Worm (Caenorhabditis elegans) whole organism, L1 larva: ENCODE data around the gene clec-175.
A peak's percentile ranks its signal among the peaks of the same experiment; 100 is the strongest.

Experiments
- C16A3.4 ChIP-seq: fragments of 150-350 bp; optimal IDR thresholded peaks from 2 replicates; lab custom pipeline; 2014; ENCODE audit warnings: missing biosample characterization, missing genetic modification characterization
- C34B4.2 ChIP-seq: sonication (generic microtip); optimal IDR thresholded peaks from 2 replicates; lab custom pipeline; 2017; ENCODE audit warnings: mild to moderate bottlenecking, missing genetic modification characterization, missing compliant biosample characterization
- alr-1 ChIP-seq: fragments of 200-800 bp; sonication (Bioruptor generic); optimal IDR thresholded peaks from 2 replicates; lab custom pipeline; 2018; ENCODE audit warnings: borderline replicate concordance, mild to moderate bottlenecking, missing genetic modification characterization, missing compliant biosample characterization
- ama-1 ChIP-seq: fragments of 150-350 bp; optimal IDR thresholded peaks from 2 replicates; lab custom pipeline; 2014
- blmp-1 ChIP-seq: fragments of 150-350 bp; optimal IDR thresholded peaks from 2 replicates; lab custom pipeline; 2014; ENCODE audit warnings: missing biosample characterization, missing genetic modification characterization
- ceh-8 ChIP-seq: fragments of 200-800 bp; sonication (Bioruptor generic); optimal IDR thresholded peaks from 2 replicates; lab custom pipeline; 2018; ENCODE audit warnings: mild to moderate bottlenecking, missing genetic modification characterization, moderate library complexity, missing compliant biosample characterization
- ceh-88 ChIP-seq: fragments of 200-800 bp; sonication (Bioruptor generic); IDR thresholded peaks from 2 replicates; pipeline ENCODE4 v1.3.6; 2022; ENCODE audit warnings: missing genetic modification characterization, missing compliant biosample characterization
- dpl-1 ChIP-seq, 3 experiments: fragments of 150-350 bp in 2 of 3; sonication (generic microtip) in 1 of 3; optimal IDR thresholded peaks; 2 replicates each; lab custom pipeline; 2014 to 2017; ENCODE audit warnings: missing biosample characterization in 3 of 3, missing genetic modification characterization in 3 of 3, missing genetic modification reagents in 3 of 3
- efl-1 ChIP-seq, 4 experiments: fragments of 150-350 bp; optimal IDR thresholded peaks in 3 of 4; peaks in 1 of 4; 1 replicate in 1 of 4; 2 replicates in 3 of 4; lab custom pipeline; 2014; ENCODE audit warnings: missing biosample characterization in 2 of 4, missing genetic modification characterization in 2 of 4, missing genetic modification reagents in 2 of 4
- egl-13 ChIP-seq: sonication (generic microtip); optimal IDR thresholded peaks from 2 replicates; lab custom pipeline; 2016; ENCODE audit warnings: missing genotype, missing genetic modification reagents, missing genetic modification characterization, missing compliant biosample characterization
- egl-27 ChIP-seq, 2 experiments: fragments of 150-350 bp in 1 of 2; sonication (generic microtip); optimal IDR thresholded peaks; 3 replicates each; lab custom pipeline; 2017 to 2018; ENCODE audit warnings: missing biosample characterization in 2 of 2, missing genetic modification characterization in 2 of 2, missing genetic modification reagents in 2 of 2
- elt-2 ChIP-seq: sonication (generic microtip); optimal IDR thresholded peaks from 2 replicates; lab custom pipeline; 2016; ENCODE audit warnings: missing genetic modification characterization, mild to moderate bottlenecking, inconsistent platforms, missing compliant biosample characterization, missing genetic modification reagents
- ets-5 ChIP-seq: fragments of 200-800 bp; sonication (Bioruptor generic); IDR thresholded peaks from 2 replicates; pipeline ENCODE4 v1.3.6; 2022; ENCODE audit warnings: missing genetic modification characterization, missing compliant biosample characterization
- fkh-8 ChIP-seq: sonication (generic microtip); optimal IDR thresholded peaks from 2 replicates; lab custom pipeline; 2016; ENCODE audit warnings: mild to moderate bottlenecking, missing genetic modification characterization, missing compliant biosample characterization
- fos-1 ChIP-seq: fragments of 150-350 bp; optimal IDR thresholded peaks from 2 replicates; lab custom pipeline; 2014; ENCODE audit warnings: missing biosample characterization, missing genetic modification characterization
- grh-1 ChIP-seq: fragments of 200-800 bp; sonication (Bioruptor generic); IDR thresholded peaks from 2 replicates; pipeline ENCODE4 v1.3.6; 2022; ENCODE audit warnings: missing genetic modification reagents, missing genetic modification characterization, missing compliant biosample characterization
- hlh-17 ChIP-seq: fragments of 200-800 bp; sonication (Bioruptor generic); optimal IDR thresholded peaks from 2 replicates; lab custom pipeline; 2018; ENCODE audit warnings: missing genetic modification characterization, mild to moderate bottlenecking, missing compliant biosample characterization, moderate library complexity, borderline replicate concordance
- irx-1 ChIP-seq: sonication (generic microtip); optimal IDR thresholded peaks from 2 replicates; lab custom pipeline; 2016; ENCODE audit warnings: missing genetic modification characterization, missing compliant biosample characterization
- jun-1 ChIP-seq: fragments of 150-350 bp; optimal IDR thresholded peaks from 2 replicates; lab custom pipeline; 2014; ENCODE audit warnings: missing biosample characterization, missing genetic modification reagents, missing genetic modification characterization
- lin-13 ChIP-seq: fragments of 150-350 bp; optimal IDR thresholded peaks from 2 replicates; lab custom pipeline; 2014; ENCODE audit warnings: missing biosample characterization, missing genetic modification reagents, missing genetic modification characterization
- lin-14 ChIP-seq: fragments of 200-800 bp; sonication (Bioruptor generic); optimal IDR thresholded peaks from 2 replicates; lab custom pipeline; 2018; ENCODE audit warnings: mild to moderate bottlenecking, missing genetic modification characterization, moderate library complexity, missing compliant biosample characterization
- lin-15B ChIP-seq: fragments of 150-350 bp; sonication (generic microtip); optimal IDR thresholded peaks from 3 replicates; lab custom pipeline; 2014; ENCODE audit warnings: missing biosample characterization, missing genetic modification characterization
- lin-35 ChIP-seq, 2 experiments: fragments of 150-350 bp; optimal IDR thresholded peaks; 2 replicates each; lab custom pipeline; 2014; ENCODE audit warnings: missing biosample characterization in 2 of 2, missing genetic modification characterization in 2 of 2, missing genetic modification reagents in 2 of 2
- lin-39 ChIP-seq: fragments of 150-350 bp; optimal IDR thresholded peaks from 2 replicates; lab custom pipeline; 2014; ENCODE audit warnings: missing biosample characterization, missing genetic modification reagents, missing genetic modification characterization
- mef-2 ChIP-seq: fragments of 150-350 bp; optimal IDR thresholded peaks from 2 replicates; lab custom pipeline; 2014; ENCODE audit warnings: missing biosample characterization, missing genetic modification characterization
- mep-1 ChIP-seq: fragments of 150-350 bp; optimal IDR thresholded peaks from 2 replicates; lab custom pipeline; 2014; ENCODE audit warnings: missing biosample characterization, missing genetic modification characterization
- nhr-11 ChIP-seq: fragments of 150-350 bp; optimal IDR thresholded peaks from 2 replicates; lab custom pipeline; 2014; ENCODE audit warnings: missing biosample characterization, missing genetic modification characterization
- nhr-19 ChIP-seq: fragments of 200-800 bp; sonication (Bioruptor generic); conservative IDR thresholded peaks from 2 replicates; pipeline ENCODE4 v1.3.6; 2022; ENCODE audit warnings: missing genetic modification characterization, missing compliant biosample characterization
- nhr-20 ChIP-seq: sonication (generic microtip); optimal IDR thresholded peaks from 2 replicates; lab custom pipeline; 2016; ENCODE audit warnings: mild to moderate bottlenecking, missing genetic modification characterization, missing compliant biosample characterization
- nhr-47 ChIP-seq: sonication (generic microtip); optimal IDR thresholded peaks from 2 replicates; lab custom pipeline; 2016; ENCODE audit warnings: mild to moderate bottlenecking, missing genetic modification characterization, moderate library complexity, missing compliant biosample characterization
- nhr-71 ChIP-seq: sonication (generic microtip); optimal IDR thresholded peaks from 2 replicates; lab custom pipeline; 2016; ENCODE audit warnings: mild to moderate bottlenecking, missing genetic modification characterization, moderate library complexity, missing compliant biosample characterization
- nhr-85 ChIP-seq: sonication (generic microtip); peaks from one replicate; lab custom pipeline; 2016; ENCODE audit warnings: missing genetic modification characterization, inconsistent platforms, missing compliant biosample characterization
- nhr-90 ChIP-seq: sonication (generic microtip); optimal IDR thresholded peaks from 2 replicates; lab custom pipeline; 2016; ENCODE audit warnings: mild to moderate bottlenecking, missing genetic modification characterization, missing compliant biosample characterization; ENCODE audit not compliant: poor library complexity
- pax-3 ChIP-seq: fragments of 200-800 bp; sonication (Bioruptor generic); optimal IDR thresholded peaks from 2 replicates; lab custom pipeline; 2018; ENCODE audit warnings: mild to moderate bottlenecking, missing genetic modification characterization, moderate library complexity, missing compliant biosample characterization
- pqm-1 ChIP-seq: sonication (generic microtip); optimal IDR thresholded peaks from 3 replicates; lab custom pipeline; 2017; ENCODE audit warnings: missing biosample characterization, missing genetic modification characterization
- rnt-1 ChIP-seq: sonication (generic microtip); optimal IDR thresholded peaks from 2 replicates; lab custom pipeline; 2016; ENCODE audit warnings: mild to moderate bottlenecking, missing genetic modification characterization, moderate library complexity, missing compliant biosample characterization
- snpc-4 ChIP-seq: fragments of 150-350 bp; optimal IDR thresholded peaks from 2 replicates; lab custom pipeline; 2014; ENCODE audit warnings: missing biosample characterization, missing genetic modification characterization
- snu-23 ChIP-seq: sonication (generic microtip); optimal IDR thresholded peaks from 2 replicates; lab custom pipeline; 2016; ENCODE audit warnings: missing genetic modification characterization, missing compliant biosample characterization
- sup-37 ChIP-seq: fragments of 200-800 bp; sonication (Bioruptor generic); optimal IDR thresholded peaks from 2 replicates; lab custom pipeline; 2018; ENCODE audit warnings: mild to moderate bottlenecking, missing genetic modification characterization, missing compliant biosample characterization
- swsn-7 ChIP-seq: sonication (generic microtip); optimal IDR thresholded peaks from 2 replicates; lab custom pipeline; 2016; ENCODE audit warnings: missing genetic modification characterization, missing compliant biosample characterization
- tbx-2 ChIP-seq: sonication (generic microtip); optimal IDR thresholded peaks from 2 replicates; lab custom pipeline; 2016; ENCODE audit warnings: missing genetic modification characterization, missing compliant biosample characterization
- unc-98 ChIP-seq: fragments of 200-800 bp; sonication (Bioruptor generic); IDR thresholded peaks from 2 replicates; pipeline ENCODE4 v1.3.6; 2022; ENCODE audit warnings: missing genetic modification characterization, missing compliant biosample characterization
- ztf-11 ChIP-seq, 2 experiments: sonication (generic microtip); optimal IDR thresholded peaks; 2 replicates each; lab custom pipeline; 2016 to 2017; ENCODE audit warnings: missing genetic modification characterization in 2 of 2, missing biosample characterization in 1 of 2, missing compliant biosample characterization in 1 of 2
- ztf-4 ChIP-seq: fragments of 150-350 bp; optimal IDR thresholded peaks from 2 replicates; lab custom pipeline; 2014; ENCODE audit warnings: missing biosample characterization, missing genetic modification characterization

clec-175 gene

DNA sequence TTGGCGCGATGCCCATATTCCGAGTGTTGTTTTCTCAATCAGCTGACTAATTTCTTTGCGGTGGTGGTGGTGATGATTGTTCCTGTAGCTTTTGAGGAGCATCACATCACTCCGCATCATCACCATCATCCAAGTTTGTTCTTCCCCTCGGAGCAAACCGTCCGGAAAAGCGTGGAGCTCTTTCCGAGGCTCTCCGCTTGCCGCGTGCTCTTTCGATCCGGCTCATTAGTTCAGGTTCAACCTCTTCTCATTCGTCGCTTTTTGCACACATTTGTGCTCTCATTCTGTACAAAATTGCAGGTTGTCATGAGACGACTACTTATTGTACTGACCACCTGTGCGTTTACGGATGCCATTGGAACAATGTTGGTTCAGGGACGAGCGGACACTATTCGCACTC, 43.1 kb downstream of the clec-175 start, which contains the start of gene M01H9.5:
M01H9.5 (plus strand) TSS at position 301 of the 400 bp plus-strand sequence.
- TF ChIP-seq jun-1 (tag; lab: Kevin White, UChicago) (no peak), lin-15B (tag; lab: Kevin White, UChicago) (no peak), dpl-1 (GFP tag; optimal IDR thresholded peaks at IDR 0.05; lab: Kevin White, UChicago) (no peak), snpc-4 (tag; lab: Kevin White, UChicago) (no peak), nhr-20 (no peak), lin-39 (tag; lab: Kevin White, UChicago) (no peak)

DNA sequence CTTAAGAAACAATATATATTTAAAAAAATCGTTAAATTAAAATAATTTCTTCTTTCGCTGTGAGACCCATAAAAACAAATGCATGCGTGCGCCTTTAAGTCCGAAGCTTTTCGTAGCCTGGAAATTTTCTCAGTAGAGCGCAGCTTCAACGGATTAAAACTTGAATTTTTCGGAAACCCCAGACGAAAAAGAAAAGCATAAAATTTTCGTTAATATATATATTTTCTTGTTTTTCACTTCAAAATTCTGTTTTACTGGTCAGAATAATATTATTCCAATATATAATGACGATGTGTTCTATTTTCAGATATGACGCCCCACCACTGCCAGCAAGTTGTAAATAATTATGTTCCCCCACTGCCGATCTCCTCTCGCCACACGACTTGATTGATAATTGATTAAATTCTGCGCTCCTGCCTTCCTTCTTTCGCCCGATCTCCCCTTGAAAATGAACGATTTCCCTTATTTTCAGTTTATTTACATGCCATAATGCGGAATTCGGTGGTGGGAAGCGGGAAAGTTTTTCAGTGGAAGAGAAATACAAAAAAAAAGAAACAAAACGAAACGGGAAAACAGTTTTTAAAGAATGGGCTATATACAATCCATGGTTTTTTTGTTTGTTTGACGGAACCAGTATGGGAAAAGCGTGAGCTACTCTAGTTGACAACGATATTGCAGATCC, 46.1 kb downstream of the clec-175 start:
- TF ChIP-seq nhr-11 (tag; lab: Kevin White, UChicago) (no peak), snu-23 (GFP tag; lab: Kevin White, UChicago) (peak; percentile 46), swsn-7 (tag; lab: Kevin White, UChicago) (peak; percentile 19), mef-2 (tag; lab: Kevin White, UChicago) (no peak), sup-37 (GFP tag; lab: Kevin White, UChicago) (peak; percentile 42), hlh-17 (GFP tag; lab: Kevin White, UChicago) (no peak), efl-1 (optimal IDR thresholded peaks at IDR 0.05; lab: Kevin White, UChicago) (peak in 1 of 2 experiments; percentile 17), efl-1 (GFP tag; optimal IDR thresholded peaks at IDR 0.05 in 1 of 2; lab: Kevin White, UChicago) (peak in 1 of 2 experiments; percentile 91), nhr-85 (tag; lab: Kevin White, UChicago) (peak; percentile 50), ama-1 (lab: Kevin White, UChicago) (peak; percentile 95), pqm-1 (no peak), nhr-90 (tag; lab: Kevin White, UChicago) (peak; percentile 56), pax-3 (peak; percentile 28), nhr-19 (GFP tag; lab: Robert Waterston, UW) (peak; percentile 29), ceh-8 (GFP tag; lab: Kevin White, UChicago) (peak; percentile 7), ets-5 (GFP tag; lab: Robert Waterston, UW) (no peak), tbx-2 (tag; lab: Kevin White, UChicago) (peak; percentile 17), blmp-1 (tag; lab: Kevin White, UChicago) (no peak), lin-15B (tag; lab: Kevin White, UChicago) (no peak), lin-14 (GFP tag; lab: Kevin White, UChicago) (peak; percentile 38), snpc-4 (tag; lab: Kevin White, UChicago) (no peak), mep-1 (no peak), irx-1 (tag; lab: Kevin White, UChicago) (no peak), fos-1 (tag; lab: Kevin White, UChicago) (no peak), lin-35 (GFP tag; optimal IDR thresholded peaks at IDR 0.05; lab: Kevin White, UChicago) (peak in 1 of 2 experiments; percentile 27), ztf-4 (tag; lab: Kevin White, UChicago) (peak; percentile 39), nhr-71 (tag; lab: Kevin White, UChicago) (peak; percentile 56), elt-2 (tag; lab: Kevin White, UChicago) (peak; percentile 30), rnt-1 (no peak), ceh-88 (GFP tag; lab: Robert Waterston, UW) (0 out of 2 replicates have a peak, but pooled peaks have one; percentile 51), egl-27 (tag; optimal IDR thresholded peaks at IDR 0.05; lab: Kevin White, UChicago) (no peak), egl-13 (no peak), nhr-47 (tag; lab: Kevin White, UChicago) (peak; percentile 33), grh-1 (GFP tag; lab: Robert Waterston, UW) (no peak), alr-1 (tag; lab: Kevin White, UChicago) (no peak), lin-13 (GFP tag; lab: Kevin White, UChicago) (no peak), fkh-8 (peak; percentile 24), C16A3.4 (tag; lab: Kevin White, UChicago) (peak; percentile 1), unc-98 (no peak), C34B4.2 (no peak), nhr-20 (peak; percentile 20), ztf-11 (tag; optimal IDR thresholded peaks at IDR 0.05; lab: Kevin White, UChicago) (peak in 1 of 2 experiments; percentile 11)
